Worm (Caenorhabditis elegans) whole organism, L4/young adult: Measurements from ENCODE around the gene C54E10.10.

Experiments used
- W03F9.2 ChIP-seq: fragments of 150-350 bp; optimal IDR thresholded peaks from 2 replicates; lab custom pipeline; 2014; ENCODE audit warnings: missing biosample characterization, missing genetic modification characterization
- dao-5 ChIP-seq: sonication (generic microtip); optimal IDR thresholded peaks from 2 replicates; lab custom pipeline; 2016; ENCODE audit warnings: missing genotype, missing genetic modification characterization, moderate library complexity, missing compliant biosample characterization

DNA sequence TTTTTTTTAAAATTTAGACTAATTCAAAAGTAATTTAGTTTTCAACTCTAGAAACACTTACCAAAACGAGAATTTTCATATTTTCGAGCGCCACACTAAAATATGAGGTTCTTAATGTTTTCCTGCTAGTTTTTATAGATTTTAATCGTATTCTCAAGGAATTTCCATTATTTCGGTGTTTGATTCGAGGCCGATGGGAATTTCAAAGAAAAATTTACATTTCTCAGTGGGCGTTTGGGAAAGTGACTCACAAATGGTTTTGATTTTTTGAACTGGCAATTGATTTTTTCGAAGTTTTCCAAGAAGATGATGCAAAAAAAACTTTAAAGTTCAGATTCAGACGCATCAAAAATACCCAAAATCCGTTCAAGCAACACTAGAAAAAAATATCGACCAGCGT is 1.1 kb downstream of the C54E10.10 start, which contains the start of gene C54E10.11:
- TF ChIP-seq dao-5 (tag; lab: Kevin White, UChicago) (no peak), W03F9.2 (tag; lab: Kevin White, UChicago) (no peak)
